3 worm cellular contexts compared by ENCODE assay signal in the genomic region with DNA sequence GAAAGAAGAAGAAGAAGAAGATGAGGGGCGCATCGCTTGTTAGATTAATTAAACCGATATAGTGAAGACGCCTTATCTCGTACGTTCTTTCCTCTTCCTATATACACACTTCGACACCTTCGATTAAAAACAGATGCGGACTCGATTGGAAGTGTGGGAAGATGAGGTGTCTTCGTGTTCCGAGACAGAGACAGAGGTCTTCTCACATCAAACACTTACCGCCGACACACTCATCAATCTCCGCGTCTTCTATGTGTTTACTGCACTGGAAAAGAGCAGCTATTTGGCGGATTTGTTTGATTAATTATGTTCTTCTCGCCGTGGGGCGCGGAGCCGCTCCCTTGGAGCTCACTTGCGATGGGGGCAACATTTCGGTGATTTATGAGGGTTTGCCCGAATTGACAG.
TF ChIP-seq lines count a peak whose summit lies in the region.

No protein-coding gene starts in this region.

TF ChIP-seq in whole organism, L1 larva, 84 proteins besides CTCF, POLR2A, EP300 and RAD21 (continued from another document and continues in another):
- peak in 1 of 2 experiments; percentile 31 for TF ChIP-seq lsy-2 (tag; optimal IDR thresholded peaks at IDR 0.05; lab: Kevin White, UChicago)
- TF ChIP-seq nhr-76 (tag; optimal IDR thresholded peaks at IDR 0.05; lab: Kevin White, UChicago), result no peak
- no peak for TF ChIP-seq nhr-77 (tag; optimal IDR thresholded peaks at IDR 0.05; lab: Kevin White, UChicago)
- TF ChIP-seq nhr-90 (tag; optimal IDR thresholded peaks at IDR 0.05; lab: Kevin White, UChicago; ENCODE audit: poor library complexity), result no peak
- TF ChIP-seq dpl-1 (GFP tag; optimal IDR thresholded peaks at IDR 0.05; lab: Kevin White, UChicago), result no peak
- TF ChIP-seq hpl-2 (GFP tag; optimal IDR thresholded peaks at IDR 0.05; lab: Kevin White, UChicago), result no peak
- TF ChIP-seq blmp-1 (tag; optimal IDR thresholded peaks at IDR 0.05; lab: Kevin White, UChicago), result peak; percentile 21
- TF ChIP-seq sox-4 (tag; optimal IDR thresholded peaks at IDR 0.05; lab: Kevin White, UChicago), result no peak
- TF ChIP-seq nhr-19 (GFP tag; conservative IDR thresholded peaks at IDR 0.05; lab: Robert Waterston, UW), result 0 out of 2 replicates have a peak, but pooled peaks have one; percentile 17
- no peak for TF ChIP-seq lin-35 (GFP tag; optimal IDR thresholded peaks at IDR 0.05; lab: Kevin White, UChicago)
- TF ChIP-seq ceh-90 (tag; optimal IDR thresholded peaks at IDR 0.05; lab: Kevin White, UChicago), result no peak
- no peak for TF ChIP-seq C04F5.9 (tag; optimal IDR thresholded peaks at IDR 0.05; lab: Kevin White, UChicago)
- TF ChIP-seq rnt-1 (tag; optimal IDR thresholded peaks at IDR 0.05; lab: Kevin White, UChicago), result peak; percentile 85
- TF ChIP-seq ztf-4 (tag; optimal IDR thresholded peaks at IDR 0.05; lab: Kevin White, UChicago), result no peak
- peak; percentile 68 for TF ChIP-seq nhr-71 (tag; optimal IDR thresholded peaks at IDR 0.05; lab: Kevin White, UChicago)
- no peak for TF ChIP-seq ama-1 (optimal IDR thresholded peaks at IDR 0.05; lab: Kevin White, UChicago)
- no peak for TF ChIP-seq F16B12.6 (tag; optimal IDR thresholded peaks at IDR 0.05; lab: Kevin White, UChicago)
- TF ChIP-seq snu-23 (GFP tag; optimal IDR thresholded peaks at IDR 0.05; lab: Kevin White, UChicago), result peak; percentile 13
- no peak for TF ChIP-seq hlh-17 (GFP tag; optimal IDR thresholded peaks at IDR 0.05; lab: Kevin White, UChicago; ENCODE audit: borderline replicate concordance)
- TF ChIP-seq sup-37 (GFP tag; optimal IDR thresholded peaks at IDR 0.05; lab: Kevin White, UChicago), result no peak
- no peak for TF ChIP-seq grh-1 (GFP tag; IDR thresholded peaks at IDR 0.05; lab: Robert Waterston, UW)
- TF ChIP-seq mab-9 (GFP tag; IDR thresholded peaks at IDR 0.05; lab: Robert Waterston, UW), result peak; percentile 79
- no peak for TF ChIP-seq ces-1 (GFP tag; optimal IDR thresholded peaks at IDR 0.05; lab: Kevin White, UChicago)
- peak; percentile 93 for TF ChIP-seq dsc-1 (tag; optimal IDR thresholded peaks at IDR 0.05; lab: Kevin White, UChicago)
- TF ChIP-seq C16A3.4 (tag; optimal IDR thresholded peaks at IDR 0.05; lab: Kevin White, UChicago), result no peak
- no peak for TF ChIP-seq zip-4 (GFP tag; optimal IDR thresholded peaks at IDR 0.05; lab: Kevin White, UChicago)
- TF ChIP-seq pax-3 (tag; optimal IDR thresholded peaks at IDR 0.05; lab: Kevin White, UChicago), result no peak
- TF ChIP-seq swsn-7 (tag; optimal IDR thresholded peaks at IDR 0.05; lab: Kevin White, UChicago), result peak; percentile 7
- no peak for TF ChIP-seq lin-13 (GFP tag; optimal IDR thresholded peaks at IDR 0.05; lab: Kevin White, UChicago)
- TF ChIP-seq snpc-4 (tag; optimal IDR thresholded peaks at IDR 0.05; lab: Kevin White, UChicago), result no peak
- no peak for TF ChIP-seq unc-86 (tag; optimal IDR thresholded peaks at IDR 0.05; lab: Kevin White, UChicago)
- TF ChIP-seq aha-1 (tag; optimal IDR thresholded peaks at IDR 0.05; lab: Kevin White, UChicago), result no peak
- peak; percentile 30 for TF ChIP-seq irx-1 (tag; optimal IDR thresholded peaks at IDR 0.05; lab: Kevin White, UChicago)
- no peak for TF ChIP-seq vab-15 (tag; optimal IDR thresholded peaks at IDR 0.05; lab: Kevin White, UChicago)
- no peak for TF ChIP-seq elt-2 (tag; optimal IDR thresholded peaks at IDR 0.05; lab: Kevin White, UChicago)
- no peak for TF ChIP-seq Y116A8C.19 (tag; optimal IDR thresholded peaks at IDR 0.05; lab: Kevin White, UChicago; ENCODE audit: borderline replicate concordance)
- TF ChIP-seq mdl-1 (tag; optimal IDR thresholded peaks at IDR 0.05; lab: Kevin White, UChicago), result no peak
- TF ChIP-seq ztf-11 (tag; optimal IDR thresholded peaks at IDR 0.05; lab: Kevin White, UChicago), result peak in 1 of 2 experiments; percentile 53
- TF ChIP-seq isw-1 (GFP tag; IDR thresholded peaks at IDR 0.05; lab: Robert Waterston, UW), result no peak
- no peak for TF ChIP-seq fkh-8 (tag; optimal IDR thresholded peaks at IDR 0.05; lab: Kevin White, UChicago)
- no peak for TF ChIP-seq mef-2 (tag; optimal IDR thresholded peaks at IDR 0.05; lab: Kevin White, UChicago)
- TF ChIP-seq egl-27 (tag; optimal IDR thresholded peaks at IDR 0.05; lab: Kevin White, UChicago), result peak in 1 of 2 experiments; percentile 39
- no peak for TF ChIP-seq sptf-1 (tag; optimal IDR thresholded peaks at IDR 0.05; lab: Kevin White, UChicago)

TF ChIP-seq in whole organism, L2 larva, 48 proteins besides CTCF, POLR2A, EP300 and RAD21 (continued from another document):
- TF ChIP-seq lin-13 (GFP tag; optimal IDR thresholded peaks at IDR 0.05; lab: Kevin White, UChicago), result peak; percentile 18
- TF ChIP-seq skn-1 (tag; optimal IDR thresholded peaks at IDR 0.05; lab: Kevin White, UChicago), result no peak
- TF ChIP-seq nhr-129 (tag; optimal IDR thresholded peaks at IDR 0.05; lab: Kevin White, UChicago), result peak; percentile 72
- TF ChIP-seq nhr-21 (tag; optimal IDR thresholded peaks at IDR 0.05; lab: Kevin White, UChicago), result no peak
- TF ChIP-seq unc-55 (GFP tag; optimal IDR thresholded peaks at IDR 0.05; lab: Kevin White, UChicago), result no peak
- peak; percentile 99 for TF ChIP-seq mab-5 (tag; optimal IDR thresholded peaks at IDR 0.05; lab: Kevin White, UChicago)
- TF ChIP-seq fos-1 (tag; optimal IDR thresholded peaks at IDR 0.05; lab: Kevin White, UChicago), result no peak
- no peak for TF ChIP-seq nhr-6 (tag; optimal IDR thresholded peaks at IDR 0.05; lab: Kevin White, UChicago)
- TF ChIP-seq unc-39 (tag; optimal IDR thresholded peaks at IDR 0.05; lab: Kevin White, UChicago), result no peak
- no peak for TF ChIP-seq ceh-82 (tag; optimal IDR thresholded peaks at IDR 0.05; lab: Kevin White, UChicago)
- TF ChIP-seq sem-4 (tag; optimal IDR thresholded peaks at IDR 0.05; lab: Kevin White, UChicago), result peak; percentile 36
- no peak for TF ChIP-seq lin-11 (tag; optimal IDR thresholded peaks at IDR 0.05; lab: Kevin White, UChicago)
- peak; percentile 55 for TF ChIP-seq sma-9 (GFP tag; optimal IDR thresholded peaks at IDR 0.05; lab: Kevin White, UChicago)
- TF ChIP-seq sma-9 (tag; optimal IDR thresholded peaks at IDR 0.05; lab: Kevin White, UChicago), result no peak
- no peak for TF ChIP-seq nhr-11 (tag; optimal IDR thresholded peaks at IDR 0.05; lab: Kevin White, UChicago)
- TF ChIP-seq ama-1 (optimal IDR thresholded peaks at IDR 0.05; lab: Kevin White, UChicago), result no peak
- TF ChIP-seq blmp-1 (tag; optimal IDR thresholded peaks at IDR 0.05; lab: Kevin White, UChicago; ENCODE audit: insufficient read depth), result no peak
- TF ChIP-seq egl-27 (tag; optimal IDR thresholded peaks at IDR 0.05; lab: Kevin White, UChicago), result peak; percentile 52
- no peak for TF ChIP-seq ztf-11 (tag; optimal IDR thresholded peaks at IDR 0.05; lab: Kevin White, UChicago)
- TF ChIP-seq lin-39 (tag; optimal IDR thresholded peaks at IDR 0.05; lab: Kevin White, UChicago), result peak; percentile 94
- TF ChIP-seq elt-3 (tag; optimal IDR thresholded peaks at IDR 0.05; lab: Kevin White, UChicago), result no peak

TF ChIP-seq in whole organism, L4 larva, 104 proteins besides CTCF, POLR2A, EP300 and RAD21 (continued from another document):
- TF ChIP-seq vab-7 (GFP tag; IDR thresholded peaks at IDR 0.05; lab: Robert Waterston, UW) (0 out of 2 replicates have a peak, but pooled peaks have one; percentile 13), rbr-2 (tag; optimal IDR thresholded peaks at IDR 0.05; lab: Kevin White, UChicago) (peak; percentile 2), aly-2 (tag; optimal IDR thresholded peaks at IDR 0.05; lab: Kevin White, UChicago) (no peak), daf-16 (GFP tag; optimal IDR thresholded peaks at IDR 0.05; lab: Kevin White, UChicago) (peak in 1 of 2 experiments; percentile 44), daf-16 (tag; optimal IDR thresholded peaks at IDR 0.05; lab: Kevin White, UChicago) (no peak), ceh-20 (GFP tag; IDR thresholded peaks at IDR 0.05; lab: Robert Waterston, UW) (peak; percentile 94), mep-1 (tag; optimal IDR thresholded peaks at IDR 0.05; lab: Kevin White, UChicago) (peak; percentile 20)
